Worm (Caenorhabditis elegans): Measurements from ENCODE around the gene F28B12.6.

- no peak for TF ChIP-seq ztf-4 (tag; optimal IDR thresholded peaks at IDR 0.05)
- TF ChIP-seq ama-1 (optimal IDR thresholded peaks at IDR 0.05): no peak
- TF ChIP-seq aly-2 (tag; optimal IDR thresholded peaks at IDR 0.05): no peak
- no peak for TF ChIP-seq ZK546.5 (tag; optimal IDR thresholded peaks at IDR 0.05)
- no peak for TF ChIP-seq nhr-12 (tag; optimal IDR thresholded peaks at IDR 0.05)
- TF ChIP-seq unc-55 (GFP tag; optimal IDR thresholded peaks at IDR 0.05): no peak
- TF ChIP-seq lsy-2 (tag; optimal IDR thresholded peaks at IDR 0.05): no peak
- TF ChIP-seq elt-3 (tag; optimal IDR thresholded peaks at IDR 0.05): no peak
- no peak for TF ChIP-seq zag-1 (tag; optimal IDR thresholded peaks at IDR 0.05)
- TF ChIP-seq nhr-11 (tag; optimal IDR thresholded peaks at IDR 0.05): no peak
- no peak for TF ChIP-seq peb-1 (tag; optimal IDR thresholded peaks at IDR 0.05)
Observed at ce11 chrII:5951745-5952144, 11.1 kb downstream of the F28B12.6 start.

Measured in whole organism, L2 larva.